Fruit fly (Drosophila melanogaster): ENCODE data around the gene RpS4.

DNA sequence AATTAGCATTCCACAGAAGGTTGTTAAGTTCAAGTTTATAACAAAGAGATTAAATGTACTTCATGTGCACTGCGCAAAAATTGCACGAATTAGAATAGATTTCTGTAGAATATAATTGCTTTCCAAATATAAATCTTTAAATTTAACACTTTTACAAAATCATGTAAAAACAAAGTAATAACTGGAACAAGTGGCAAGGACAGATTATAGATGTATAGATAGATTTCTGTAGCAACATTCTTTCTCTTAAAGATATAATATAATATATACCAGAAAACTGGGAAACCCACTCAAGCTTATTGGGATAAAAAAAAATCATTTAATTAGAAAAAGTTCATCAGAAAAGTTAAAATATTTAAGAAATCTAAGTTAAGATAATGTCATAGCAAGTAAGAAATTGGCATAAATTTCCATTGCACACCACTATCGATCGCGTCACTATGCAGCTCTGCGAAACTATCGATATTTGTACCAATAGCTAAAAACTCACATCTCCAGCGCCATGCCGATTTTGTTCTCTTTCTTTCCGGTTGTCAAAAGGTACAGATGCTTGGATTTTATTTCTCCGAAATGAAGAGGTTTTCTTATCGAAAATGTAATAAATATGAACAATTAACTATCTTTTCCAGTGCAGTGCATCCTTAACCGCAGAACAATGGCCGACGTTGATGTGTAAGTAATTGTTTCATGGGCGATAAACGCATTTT is 18.5 kb upstream of the RpS4 start, which contains the start of gene RpS12:
- TF ChIP-seq Myc (optimal IDR thresholded peaks at IDR 0.05) (no peak), h (optimal IDR thresholded peaks at IDR 0.05) (no peak)
